Worm (Caenorhabditis elegans): ENCODE data around the gene Y116F11A.3.

Gene Y116F11A.3

DNA sequence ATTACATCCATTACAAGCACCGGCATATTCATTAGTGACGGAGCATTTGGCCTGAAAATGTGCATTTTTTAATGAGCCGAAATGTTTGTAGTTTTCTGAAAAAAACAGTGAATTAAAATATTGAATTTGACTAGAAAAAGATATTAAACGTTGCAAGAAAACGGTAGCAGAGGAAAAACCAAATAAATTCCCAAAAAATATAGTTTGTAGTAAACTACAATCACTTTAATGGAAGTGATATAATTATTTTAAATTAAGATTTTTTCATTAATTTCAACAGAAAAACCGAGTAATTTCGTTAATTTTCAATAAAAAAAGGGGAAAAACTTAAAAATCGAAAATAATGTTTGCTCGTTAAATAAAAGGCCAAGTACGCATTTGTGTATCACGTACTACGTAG, 42.8 kb downstream of the Y116F11A.3 start, which contains the start of gene M162.15:
TSS of gene M162.15 (minus strand) at position 101 of the 400 bp plus-strand sequence.
- no peak for TF ChIP-seq unc-62 (GFP tag; optimal IDR thresholded peaks at IDR 0.05)

DNA sequence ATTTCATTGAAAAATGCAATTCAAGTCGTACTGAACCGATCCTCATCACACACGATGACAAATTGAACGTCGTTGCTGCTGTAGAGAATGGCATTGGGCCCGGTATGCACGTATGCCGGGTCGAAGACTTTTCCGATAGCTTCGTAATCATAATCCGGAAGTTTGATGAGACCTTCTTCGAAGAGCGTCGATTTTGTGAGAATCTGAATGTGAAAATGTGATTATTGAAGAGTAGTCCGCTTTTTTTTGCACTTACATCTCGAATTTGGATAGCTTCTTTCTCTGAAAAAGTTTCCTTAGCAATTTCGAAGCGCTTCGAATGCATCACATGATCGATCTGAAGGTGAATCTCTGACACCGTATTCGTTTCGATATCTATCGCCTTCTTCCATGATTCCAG, 48.4 kb downstream of the Y116F11A.3 start, which contains the start of gene fbxa-118:
TSS of gene fbxa-118 (minus strand) at position 101 of the 400 bp plus-strand sequence.
- TF ChIP-seq unc-62 (GFP tag; optimal IDR thresholded peaks at IDR 0.05), result no peak

DNA sequence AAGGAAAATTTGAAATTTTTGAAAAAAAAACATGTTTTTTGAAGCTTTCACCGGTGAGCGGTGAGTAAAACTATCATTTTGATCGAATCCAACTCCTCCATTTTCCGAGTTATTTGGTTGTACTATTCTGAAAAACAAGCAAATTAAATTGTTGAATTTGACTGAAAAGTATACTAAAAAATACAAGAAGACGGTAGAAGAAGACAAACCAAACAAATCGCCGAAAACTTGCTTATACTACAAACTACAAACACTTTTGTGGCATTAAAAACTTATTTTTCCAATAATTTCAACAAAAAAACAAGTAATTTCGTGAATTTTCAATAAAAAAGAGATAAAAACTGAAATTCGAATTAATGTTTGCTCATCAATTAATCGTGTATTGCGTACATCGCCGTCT, 49.8 kb downstream of the Y116F11A.3 start, which contains the start of gene fbxa-194:
TSS of gene fbxa-194 (minus strand) at position 101 of the 400 bp plus-strand sequence.
- no peak for TF ChIP-seq unc-62 (GFP tag; optimal IDR thresholded peaks at IDR 0.05)

DNA sequence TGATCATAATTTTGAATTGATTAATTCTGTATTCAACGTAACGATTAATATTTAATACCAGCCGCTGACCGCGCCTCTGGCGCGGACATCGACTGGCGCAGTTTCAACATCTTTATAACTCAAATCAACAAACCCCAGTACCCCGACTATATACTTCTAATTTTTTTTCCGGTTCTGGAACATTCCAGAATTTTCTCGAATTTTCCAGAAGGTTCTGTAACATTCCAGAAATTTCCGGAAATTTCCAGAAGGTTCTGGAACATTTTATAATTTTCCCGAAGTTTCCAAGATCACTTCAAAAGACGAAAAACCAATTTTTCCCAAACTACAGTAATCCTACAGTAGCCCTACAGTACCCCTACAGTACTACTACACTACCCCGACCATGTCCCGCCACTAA, 50.4 kb downstream of the Y116F11A.3 start:
- TF ChIP-seq unc-62 (GFP tag; optimal IDR thresholded peaks at IDR 0.05), result no peak
